Fruit fly (Drosophila melanogaster) whole organism: Measurements from ENCODE around the gene CG12011.

ENCODE experiments used
- CG8478 ChIP-seq: fragments of >200 bp; optimal IDR thresholded peaks from 2 replicates; lab custom pipeline; 2018; ENCODE audit warnings: inconsistent platforms
- pan ChIP-seq: fragments of >200 bp; optimal IDR thresholded peaks from 2 replicates; lab custom pipeline; 2017
- psq ChIP-seq: fragments of >200 bp; optimal IDR thresholded peaks from 2 replicates; lab custom pipeline; 2017

DNA sequence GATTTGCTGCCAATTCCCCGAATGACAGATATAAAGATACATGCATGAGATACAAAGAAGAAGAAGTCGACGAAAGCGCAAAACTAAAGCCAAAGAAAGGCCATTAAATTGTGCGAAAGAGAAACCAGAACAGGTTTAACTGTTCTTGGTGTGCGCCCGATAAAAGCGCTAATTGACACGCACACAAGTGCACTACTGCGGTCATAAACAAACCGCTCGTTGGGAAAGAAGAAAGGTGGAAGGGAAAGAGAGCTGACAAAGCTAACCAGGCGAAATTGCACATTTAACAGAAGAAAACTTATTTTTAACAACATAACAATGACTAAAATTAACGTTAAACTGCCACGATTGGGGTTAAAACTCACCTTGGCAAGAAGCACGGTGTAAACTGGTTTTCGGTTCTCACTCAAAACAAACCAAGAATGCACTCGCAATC, 35.8 kb downstream of the CG12011 start:
- TF ChIP-seq CG8478 (lab: Kevin White, UChicago) (no peak), psq (lab: Kevin White, UChicago) (no peak), pan (lab: Kevin White, UChicago) (no peak)
